Worm (Caenorhabditis elegans) whole organism, young adult: ENCODE data around the gene C06E2.2.

ENCODE experiments used
- B0019.2 ChIP-seq: fragments of 200-800 bp; sonication (Bioruptor generic); conservative IDR thresholded peaks from 2 replicates; pipeline ENCODE4 v1.3.6; 2022; ENCODE audit warnings: missing genetic modification reagents, missing genetic modification characterization, missing compliant biosample characterization
- B0035.1 ChIP-seq: sonication (generic microtip); optimal IDR thresholded peaks from 2 replicates; lab custom pipeline; 2016; ENCODE audit warnings: missing genetic modification characterization, mild to moderate bottlenecking, missing compliant biosample characterization, missing genotype, missing genetic modification reagents
- F10E7.11 ChIP-seq: sonication (generic microtip); optimal IDR thresholded peaks from 2 replicates; lab custom pipeline; 2017; ENCODE audit warnings: mild to moderate bottlenecking, missing genetic modification characterization, moderate library complexity, missing compliant biosample characterization
- F22D6.2 ChIP-seq: sonication (generic microtip); optimal IDR thresholded peaks from 2 replicates; lab custom pipeline; 2016; ENCODE audit warnings: mild to moderate bottlenecking, missing genetic modification characterization, missing compliant biosample characterization
- F23B12.7 ChIP-seq: sonication (generic microtip); optimal IDR thresholded peaks from 2 replicates; lab custom pipeline; 2017; ENCODE audit warnings: missing genetic modification characterization, mild to moderate bottlenecking, missing compliant biosample characterization, antibody characterized with exemption, moderate library complexity; ENCODE audit not compliant: insufficient read depth
- F33H1.4 ChIP-seq: fragments of 200-800 bp; sonication (Bioruptor generic); IDR thresholded peaks from 2 replicates; pipeline ENCODE4 v1.3.6; 2022; ENCODE audit warnings: missing genetic modification reagents, missing genetic modification characterization, missing compliant biosample characterization
- F37B4.10 ChIP-seq: fragments of 200-800 bp; sonication (Bioruptor generic); IDR thresholded peaks from 2 replicates; pipeline ENCODE4 v1.3.6; 2022; ENCODE audit warnings: missing genetic modification characterization, missing compliant biosample characterization
- F39B2.1 ChIP-seq: fragments of 200-800 bp; sonication (Bioruptor generic); IDR thresholded peaks from 2 replicates; pipeline ENCODE4 v1.3.6; 2022; ENCODE audit warnings: missing genetic modification reagents, missing genetic modification characterization, missing compliant biosample characterization
- F55B11.4 ChIP-seq: sonication (generic microtip); optimal IDR thresholded peaks from 2 replicates; lab custom pipeline; 2016; ENCODE audit warnings: missing compliant biosample characterization, missing genetic modification characterization, borderline replicate concordance; ENCODE audit not compliant: insufficient read depth
- T26A5.8 ChIP-seq: sonication (generic microtip); optimal IDR thresholded peaks from 2 replicates; lab custom pipeline; 2016; ENCODE audit warnings: missing genetic modification characterization, missing compliant biosample characterization
- Y56A3A.18 ChIP-seq: fragments of 200-800 bp; sonication (Bioruptor generic); IDR thresholded peaks from 2 replicates; pipeline ENCODE4 v1.3.6; 2022; ENCODE audit warnings: missing genetic modification reagents, missing genetic modification characterization, missing compliant biosample characterization
- Y67H2A.10 ChIP-seq: fragments of 200-800 bp; sonication (Bioruptor generic); conservative IDR thresholded peaks from 2 replicates; pipeline ENCODE4 v1.3.6; 2022; ENCODE audit warnings: missing genetic modification reagents, missing genetic modification characterization, missing compliant biosample characterization
- Y79H2A.3 ChIP-seq: fragments of 200-800 bp; sonication (Bioruptor generic); conservative IDR thresholded peaks from 2 replicates; pipeline ENCODE4 v1.3.6; 2022; ENCODE audit warnings: missing genetic modification reagents, missing genetic modification characterization, missing compliant biosample characterization
- akir-1 ChIP-seq: fragments of 200-800 bp; sonication (Bioruptor generic); optimal IDR thresholded peaks from 2 replicates; lab custom pipeline; 2018; ENCODE audit warnings: mild to moderate bottlenecking, missing genetic modification characterization, moderate library complexity, missing compliant biosample characterization
- ama-1 ChIP-seq, 3 experiments: fragments of 150-350 bp in 1 of 3; sonication (generic microtip) in 2 of 3; optimal IDR thresholded peaks; 2 replicates each; lab custom pipeline; 2014 to 2018; ENCODE audit warnings: missing biosample characterization in 2 of 3, missing genetic modification characterization in 2 of 3, missing genetic modification reagents in 2 of 3
- aptf-3 ChIP-seq: fragments of 200-800 bp; sonication (Bioruptor generic); IDR thresholded peaks from 2 replicates; pipeline ENCODE4 v1.3.6; 2022; ENCODE audit warnings: missing genetic modification characterization, missing compliant biosample characterization
- bed-2 ChIP-seq: fragments of 200-800 bp; sonication (Bioruptor generic); IDR thresholded peaks from 2 replicates; pipeline ENCODE4 v1.3.6; 2022; ENCODE audit warnings: missing genetic modification reagents, missing genetic modification characterization, missing compliant biosample characterization
- ccch-3 ChIP-seq: fragments of 200-800 bp; sonication (Bioruptor generic); optimal IDR thresholded peaks from 2 replicates; lab custom pipeline; 2018; ENCODE audit warnings: mild to moderate bottlenecking, missing genetic modification characterization, missing compliant biosample characterization
- ceh-40 ChIP-seq: fragments of 200-800 bp; sonication (Bioruptor generic); IDR thresholded peaks from 2 replicates; pipeline ENCODE4 v1.3.6; 2022; ENCODE audit warnings: missing genetic modification characterization, missing compliant biosample characterization
- ceh-58 ChIP-seq: fragments of 200-800 bp; sonication (Bioruptor generic); IDR thresholded peaks from 2 replicates; pipeline ENCODE4 v1.3.6; 2022; ENCODE audit warnings: missing genetic modification characterization, missing compliant biosample characterization
- ceh-79 ChIP-seq: sonication (generic microtip); optimal IDR thresholded peaks from 2 replicates; lab custom pipeline; 2017; ENCODE audit warnings: mild to moderate bottlenecking, missing genetic modification characterization, missing compliant biosample characterization
- die-1 ChIP-seq: sonication (generic microtip); optimal IDR thresholded peaks from 2 replicates; lab custom pipeline; 2016; ENCODE audit warnings: missing genotype, mild to moderate bottlenecking, missing genetic modification characterization, missing compliant biosample characterization
- dox-1 ChIP-seq: fragments of 200-800 bp; sonication (Bioruptor generic); IDR thresholded peaks from 2 replicates; pipeline ENCODE4 v1.3.6; 2022; ENCODE audit warnings: missing genetic modification reagents, missing genetic modification characterization, missing compliant biosample characterization
- dpl-1 ChIP-seq: fragments of 150-350 bp; optimal IDR thresholded peaks from 2 replicates; lab custom pipeline; 2014; ENCODE audit warnings: missing biosample characterization, missing genetic modification reagents, missing genetic modification characterization
- egl-44 ChIP-seq: fragments of 200-800 bp; sonication (Bioruptor generic); IDR thresholded peaks from 2 replicates; pipeline ENCODE4 v1.3.6; 2022; ENCODE audit warnings: missing genetic modification reagents, missing genetic modification characterization, missing compliant biosample characterization
- gei-17 ChIP-seq: fragments of 200-800 bp; sonication (Bioruptor generic); optimal IDR thresholded peaks from 2 replicates; lab custom pipeline; 2018; ENCODE audit warnings: mild to moderate bottlenecking, missing genetic modification characterization, missing compliant biosample characterization
- hlh-26 ChIP-seq: fragments of 200-800 bp; sonication (Bioruptor generic); conservative IDR thresholded peaks from 2 replicates; pipeline ENCODE4 v1.3.6; 2022; ENCODE audit warnings: missing genetic modification reagents, missing genetic modification characterization, missing compliant biosample characterization
- hmg-1.2 ChIP-seq: fragments of 200-800 bp; sonication (Bioruptor generic); IDR thresholded peaks from 2 replicates; pipeline ENCODE4 v1.3.6; 2022; ENCODE audit warnings: missing genetic modification reagents, missing genetic modification characterization, missing compliant biosample characterization
- hmg-20 ChIP-seq: fragments of 200-800 bp; sonication (Bioruptor generic); IDR thresholded peaks from 2 replicates; pipeline ENCODE4 v1.3.6; 2022; ENCODE audit warnings: missing genetic modification reagents, missing genetic modification characterization, missing compliant biosample characterization
- hsf-1 ChIP-seq: fragments of 200-800 bp; sonication (Bioruptor generic); IDR thresholded peaks from 2 replicates; pipeline ENCODE4 v1.3.6; 2022; ENCODE audit warnings: missing genetic modification reagents, missing genetic modification characterization, missing compliant biosample characterization
- let-607 ChIP-seq, 2 experiments: fragments of 200-800 bp in 1 of 2; sonication (Bioruptor generic) in 1 of 2; sonication (generic microtip) in 1 of 2; optimal IDR thresholded peaks; 2 replicates each; lab custom pipeline; 2016 to 2018; ENCODE audit warnings: mild to moderate bottlenecking in 2 of 2, missing compliant biosample characterization in 2 of 2, missing genetic modification characterization in 2 of 2, moderate library complexity in 2 of 2, missing genotype in 1 of 2
- madf-10 ChIP-seq: sonication (generic microtip); optimal IDR thresholded peaks from 2 replicates; lab custom pipeline; 2016; ENCODE audit warnings: mild to moderate bottlenecking, missing genetic modification characterization, missing compliant biosample characterization
- madf-3 ChIP-seq: fragments of 200-800 bp; sonication (Bioruptor generic); IDR thresholded peaks from 2 replicates; pipeline ENCODE4 v1.3.6; 2022; ENCODE audit warnings: missing genetic modification reagents, missing genetic modification characterization, missing compliant biosample characterization
- madf-8 ChIP-seq: fragments of 200-800 bp; sonication (Bioruptor generic); conservative IDR thresholded peaks from 2 replicates; pipeline ENCODE4 v1.3.6; 2022; ENCODE audit warnings: missing genetic modification reagents, missing genetic modification characterization, missing compliant biosample characterization
- mxl-1 ChIP-seq: sonication (generic microtip); optimal IDR thresholded peaks from 2 replicates; lab custom pipeline; 2016; ENCODE audit warnings: missing genetic modification characterization, missing compliant biosample characterization
- nfya-2 ChIP-seq: fragments of 200-800 bp; sonication (Bioruptor generic); IDR thresholded peaks from 2 replicates; pipeline ENCODE4 v1.3.6; 2022; ENCODE audit warnings: missing genetic modification reagents, missing genetic modification characterization, missing compliant biosample characterization
- nhr-179 ChIP-seq: sonication (generic microtip); optimal IDR thresholded peaks from 2 replicates; lab custom pipeline; 2016; ENCODE audit warnings: mild to moderate bottlenecking, missing genetic modification characterization, missing compliant biosample characterization
- nhr-80 ChIP-seq: sonication (generic microtip); optimal IDR thresholded peaks from 2 replicates; lab custom pipeline; 2016; ENCODE audit warnings: missing genetic modification characterization, missing compliant biosample characterization
- pha-4 ChIP-seq: fragments of 150-350 bp; sonication (generic microtip); optimal IDR thresholded peaks from 2 replicates; lab custom pipeline; 2014; ENCODE audit warnings: missing biosample characterization, missing genetic modification reagents, missing genetic modification characterization
- rcor-1 ChIP-seq: fragments of 200-800 bp; sonication (Bioruptor generic); IDR thresholded peaks from 2 replicates; pipeline ENCODE4 v1.3.6; 2022; ENCODE audit warnings: missing genetic modification reagents, missing genetic modification characterization, missing compliant biosample characterization
- snpc-1.3 ChIP-seq: sonication (generic microtip); optimal IDR thresholded peaks from 2 replicates; lab custom pipeline; 2017; ENCODE audit warnings: missing genetic modification characterization, mild to moderate bottlenecking, missing compliant biosample characterization, antibody characterized with exemption, moderate library complexity, missing genotype, missing genetic modification reagents; ENCODE audit not compliant: insufficient read depth
- snpc-4 ChIP-seq, 5 experiments: fragments of 150-350 bp in 1 of 5; sonication (generic microtip) in 4 of 5; optimal IDR thresholded peaks; 2 replicates each; lab custom pipeline; 2014 to 2018; ENCODE audit warnings: missing genetic modification characterization in 5 of 5, missing biosample characterization in 3 of 5, antibody characterized with exemption in 2 of 5, mild to moderate bottlenecking in 2 of 5, missing compliant biosample characterization in 2 of 5, missing genotype in 2 of 5, moderate library complexity in 2 of 5, missing genetic modification reagents in 1 of 5
- sptf-2 ChIP-seq: fragments of 200-800 bp; sonication (Bioruptor generic); optimal IDR thresholded peaks from 2 replicates; lab custom pipeline; 2018; ENCODE audit warnings: mild to moderate bottlenecking, missing genetic modification characterization, missing compliant biosample characterization
- tbp1 ChIP-seq: fragments of 200-800 bp; sonication (Bioruptor generic); optimal IDR thresholded peaks from 2 replicates; lab custom pipeline; 2018; ENCODE audit warnings: mild to moderate bottlenecking, missing genetic modification characterization, missing compliant biosample characterization
- unc-62 ChIP-seq: fragments of 150-350 bp; optimal IDR thresholded peaks from 2 replicates; lab custom pipeline; 2014; ENCODE audit warnings: missing biosample characterization, missing genetic modification reagents, missing genetic modification characterization
- zim-3 ChIP-seq: sonication (generic microtip); optimal IDR thresholded peaks from 2 replicates; lab custom pipeline; 2017; ENCODE audit warnings: mild to moderate bottlenecking, missing genetic modification characterization, moderate library complexity, missing compliant biosample characterization
- ztf-18 ChIP-seq: sonication (generic microtip); optimal IDR thresholded peaks from 2 replicates; lab custom pipeline; 2016; ENCODE audit warnings: missing genotype, mild to moderate bottlenecking, missing genetic modification characterization, missing compliant biosample characterization
- ztf-22 ChIP-seq: fragments of 200-800 bp; sonication (Bioruptor generic); optimal IDR thresholded peaks from 2 replicates; lab custom pipeline; 2018; ENCODE audit warnings: mild to moderate bottlenecking, missing genetic modification characterization, moderate library complexity, missing compliant biosample characterization
- ztf-26 ChIP-seq: sonication (generic microtip); optimal IDR thresholded peaks from 2 replicates; lab custom pipeline; 2017; ENCODE audit warnings: missing genetic modification characterization, missing compliant biosample characterization

Gene C06E2.2

DNA sequence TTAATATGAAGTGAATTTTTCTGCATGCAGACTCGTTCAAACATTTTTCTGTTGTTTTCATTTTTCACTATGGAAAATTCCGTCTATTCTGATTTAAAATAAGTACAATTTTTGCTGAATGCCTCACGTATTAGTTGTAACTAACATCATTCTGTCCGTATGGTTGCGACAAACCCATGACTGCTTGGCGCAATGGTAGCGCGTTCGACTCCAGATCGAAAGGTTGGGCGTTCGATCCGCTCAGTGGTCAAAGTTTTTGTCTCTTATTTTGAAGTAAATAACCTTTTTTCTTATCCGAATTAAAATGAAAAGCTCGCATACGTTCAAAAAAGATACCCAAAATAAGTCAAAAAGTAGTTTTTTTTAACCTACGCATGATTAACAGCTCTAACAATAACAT, 2.3 kb upstream of the C06E2.2 start (continued):
- TF ChIP-seq F39B2.1 (no peak), T26A5.8 (tag; lab: Kevin White, UChicago) (no peak), nhr-179 (tag; lab: Kevin White, UChicago) (no peak), egl-44 (GFP tag; lab: Robert Waterston, UW) (no peak), ztf-18 (tag; lab: Kevin White, UChicago) (no peak), snpc-1.3 (tag; lab: Kevin White, UChicago) (peak; percentile 44), ceh-40 (no peak), F22D6.2 (tag; lab: Kevin White, UChicago) (no peak), Y56A3A.18 (GFP tag; lab: Robert Waterston, UW) (0 out of 2 replicates have a peak, but pooled peaks have one; percentile 25), dpl-1 (GFP tag; lab: Kevin White, UChicago) (no peak), let-607 (tag; optimal IDR thresholded peaks at IDR 0.05; lab: Kevin White, UChicago) (no peak), F55B11.4 (no peak), hmg-1.2 (GFP tag; lab: Robert Waterston, UW) (0 out of 2 replicates have a peak, but pooled peaks have one; percentile 37), aptf-3 (GFP tag; lab: Robert Waterston, UW) (no peak), F23B12.7 (tag; lab: Kevin White, UChicago) (no peak), Y79H2A.3 (no peak), bed-2 (GFP tag; lab: Robert Waterston, UW) (no peak), pha-4 (tag; lab: Kevin White, UChicago) (no peak), Y67H2A.10 (GFP tag; lab: Robert Waterston, UW) (no peak), F37B4.10 (GFP tag; lab: Robert Waterston, UW) (no peak), rcor-1 (no peak), ztf-26 (tag; lab: Kevin White, UChicago) (no peak), zim-3 (tag; lab: Kevin White, UChicago) (no peak), gei-17 (no peak), hsf-1 (no peak), B0019.2 (GFP tag; lab: Robert Waterston, UW) (no peak), F10E7.11 (tag; lab: Kevin White, UChicago) (no peak), hmg-20 (GFP tag; lab: Robert Waterston, UW) (no peak), hlh-26 (GFP tag; lab: Robert Waterston, UW) (no peak), die-1 (peak; percentile 56), ceh-79 (no peak), mxl-1 (tag; lab: Kevin White, UChicago) (no peak), ccch-3 (GFP tag; lab: Kevin White, UChicago) (no peak), tbp1 (GFP tag; lab: Kevin White, UChicago) (peak; percentile 89), madf-8 (no peak), nhr-80 (tag; lab: Kevin White, UChicago) (no peak), ztf-22 (no peak), madf-10 (tag; lab: Kevin White, UChicago) (no peak), akir-1 (no peak), unc-62 (GFP tag; lab: Kevin White, UChicago) (no peak), ama-1 (optimal IDR thresholded peaks at IDR 0.05; lab: Kevin White, UChicago) (no peak), ama-1 (GFP tag; optimal IDR thresholded peaks at IDR 0.05; lab: Kevin White, UChicago) (peak in 1 of 2 experiments; percentile 20), F33H1.4 (GFP tag; lab: Robert Waterston, UW) (no peak), madf-3 (GFP tag; lab: Robert Waterston, UW) (no peak), ceh-58 (GFP tag; lab: Robert Waterston, UW) (no peak), dox-1 (GFP tag; lab: Robert Waterston, UW) (no peak), sptf-2 (GFP tag; lab: Kevin White, UChicago) (no peak), snpc-4 (GFP tag; optimal IDR thresholded peaks at IDR 0.05; lab: Kevin White, UChicago) (peak; percentile 61), snpc-4 (tag; optimal IDR thresholded peaks at IDR 0.05; lab: Kevin White, UChicago) (no peak), nfya-2 (no peak), B0035.1 (tag; lab: Kevin White, UChicago) (no peak)
